Worm (Caenorhabditis elegans) whole organism, L3 larva: ENCODE measurements around the gene amx-1.

Experiments
- nhr-11 ChIP-seq: fragments of 150-350 bp; optimal IDR thresholded peaks from 2 replicates; lab custom pipeline; 2014; ENCODE audit warnings: missing biosample characterization, missing genetic modification characterization
- snpc-4 ChIP-seq: fragments of 150-350 bp; optimal IDR thresholded peaks from 2 replicates; lab custom pipeline; 2014; ENCODE audit warnings: missing biosample characterization, missing genetic modification characterization
- unc-62 ChIP-seq: fragments of 150-350 bp; sonication (generic microtip); optimal IDR thresholded peaks from 4 replicates; lab custom pipeline; 2014; ENCODE audit warnings: missing biosample characterization, missing genetic modification reagents, missing genetic modification characterization

- TF ChIP-seq snpc-4 (tag; lab: Kevin White, UChicago) = no peak
- no peak for TF ChIP-seq unc-62
- no peak for TF ChIP-seq nhr-11 (tag; lab: Kevin White, UChicago)
These were observed 15.3 kb upstream of the amx-1 start for ce11 chrIII:3806883-3807282.
